Worm (Caenorhabditis elegans) whole organism, L1 larva: ENCODE data around the gene acs-6.

Experiments used
- C04F5.9 ChIP-seq: sonication (generic microtip); optimal IDR thresholded peaks from 2 replicates; lab custom pipeline; 2016; ENCODE audit warnings: missing genetic modification characterization, missing compliant biosample characterization
- C16A3.4 ChIP-seq: fragments of 150-350 bp; optimal IDR thresholded peaks from 2 replicates; lab custom pipeline; 2014; ENCODE audit warnings: missing biosample characterization, missing genetic modification characterization
- C34B4.2 ChIP-seq: sonication (generic microtip); optimal IDR thresholded peaks from 2 replicates; lab custom pipeline; 2017; ENCODE audit warnings: mild to moderate bottlenecking, missing genetic modification characterization, missing compliant biosample characterization
- F16B12.6 ChIP-seq: fragments of 150-350 bp; optimal IDR thresholded peaks from 2 replicates; lab custom pipeline; 2014; ENCODE audit warnings: missing biosample characterization, missing genetic modification characterization
- aly-2 ChIP-seq: fragments of 150-350 bp; optimal IDR thresholded peaks from 2 replicates; lab custom pipeline; 2014; ENCODE audit warnings: missing biosample characterization, missing genetic modification characterization
- ama-1 ChIP-seq: fragments of 150-350 bp; optimal IDR thresholded peaks from 2 replicates; lab custom pipeline; 2014
- blmp-1 ChIP-seq: fragments of 150-350 bp; optimal IDR thresholded peaks from 2 replicates; lab custom pipeline; 2014; ENCODE audit warnings: missing biosample characterization, missing genetic modification characterization
- ceh-63 ChIP-seq: fragments of 200-800 bp; sonication (Bioruptor generic); optimal IDR thresholded peaks from 2 replicates; lab custom pipeline; 2018; ENCODE audit warnings: mild to moderate bottlenecking, missing genetic modification characterization, missing compliant biosample characterization
- ceh-88 ChIP-seq: fragments of 200-800 bp; sonication (Bioruptor generic); IDR thresholded peaks from 2 replicates; pipeline ENCODE4 v1.3.6; 2022; ENCODE audit warnings: missing genetic modification characterization, missing compliant biosample characterization
- ceh-90 ChIP-seq: sonication (generic microtip); optimal IDR thresholded peaks from 2 replicates; lab custom pipeline; 2016; ENCODE audit warnings: missing genetic modification characterization, missing compliant biosample characterization
- efl-1 ChIP-seq, 4 experiments: fragments of 150-350 bp; optimal IDR thresholded peaks in 3 of 4; peaks in 1 of 4; 1 replicate in 1 of 4; 2 replicates in 3 of 4; lab custom pipeline; 2014; ENCODE audit warnings: missing biosample characterization in 2 of 4, missing genetic modification characterization in 2 of 4, missing genetic modification reagents in 2 of 4
- egl-13 ChIP-seq: sonication (generic microtip); optimal IDR thresholded peaks from 2 replicates; lab custom pipeline; 2016; ENCODE audit warnings: missing genotype, missing genetic modification reagents, missing genetic modification characterization, missing compliant biosample characterization
- egl-27 ChIP-seq, 2 experiments: fragments of 150-350 bp in 1 of 2; sonication (generic microtip); optimal IDR thresholded peaks; 3 replicates each; lab custom pipeline; 2017 to 2018; ENCODE audit warnings: missing biosample characterization in 2 of 2, missing genetic modification characterization in 2 of 2, missing genetic modification reagents in 2 of 2
- elt-2 ChIP-seq: sonication (generic microtip); optimal IDR thresholded peaks from 2 replicates; lab custom pipeline; 2016; ENCODE audit warnings: missing genetic modification characterization, mild to moderate bottlenecking, inconsistent platforms, missing compliant biosample characterization, missing genetic modification reagents
- ets-5 ChIP-seq: fragments of 200-800 bp; sonication (Bioruptor generic); IDR thresholded peaks from 2 replicates; pipeline ENCODE4 v1.3.6; 2022; ENCODE audit warnings: missing genetic modification characterization, missing compliant biosample characterization
- fkh-10 ChIP-seq: sonication (generic microtip); optimal IDR thresholded peaks from 2 replicates; lab custom pipeline; 2017; ENCODE audit warnings: missing biosample characterization, missing genetic modification reagents, missing genetic modification characterization
- fkh-4 ChIP-seq: sonication (generic microtip); optimal IDR thresholded peaks from 2 replicates; lab custom pipeline; 2016; ENCODE audit warnings: missing compliant biosample characterization, missing genetic modification characterization, borderline replicate concordance
- fos-1 ChIP-seq: fragments of 150-350 bp; optimal IDR thresholded peaks from 2 replicates; lab custom pipeline; 2014; ENCODE audit warnings: missing biosample characterization, missing genetic modification characterization
- grh-1 ChIP-seq: fragments of 200-800 bp; sonication (Bioruptor generic); IDR thresholded peaks from 2 replicates; pipeline ENCODE4 v1.3.6; 2022; ENCODE audit warnings: missing genetic modification reagents, missing genetic modification characterization, missing compliant biosample characterization
- hlh-17 ChIP-seq: fragments of 200-800 bp; sonication (Bioruptor generic); optimal IDR thresholded peaks from 2 replicates; lab custom pipeline; 2018; ENCODE audit warnings: missing genetic modification characterization, mild to moderate bottlenecking, missing compliant biosample characterization, moderate library complexity, borderline replicate concordance
- hpl-2 ChIP-seq: fragments of 150-350 bp; optimal IDR thresholded peaks from 2 replicates; lab custom pipeline; 2014; ENCODE audit warnings: missing biosample characterization, missing genetic modification reagents, missing genetic modification characterization
- irx-1 ChIP-seq: sonication (generic microtip); optimal IDR thresholded peaks from 2 replicates; lab custom pipeline; 2016; ENCODE audit warnings: missing genetic modification characterization, missing compliant biosample characterization
- isw-1 ChIP-seq: fragments of 200-800 bp; sonication (Bioruptor generic); IDR thresholded peaks from 2 replicates; pipeline ENCODE4 v1.3.6; 2022; ENCODE audit warnings: missing genetic modification characterization, missing compliant biosample characterization
- jun-1 ChIP-seq: fragments of 150-350 bp; optimal IDR thresholded peaks from 2 replicates; lab custom pipeline; 2014; ENCODE audit warnings: missing biosample characterization, missing genetic modification reagents, missing genetic modification characterization
- lin-14 ChIP-seq: fragments of 200-800 bp; sonication (Bioruptor generic); optimal IDR thresholded peaks from 2 replicates; lab custom pipeline; 2018; ENCODE audit warnings: mild to moderate bottlenecking, missing genetic modification characterization, moderate library complexity, missing compliant biosample characterization
- lin-15B ChIP-seq: fragments of 150-350 bp; sonication (generic microtip); optimal IDR thresholded peaks from 3 replicates; lab custom pipeline; 2014; ENCODE audit warnings: missing biosample characterization, missing genetic modification characterization
- lin-35 ChIP-seq, 2 experiments: fragments of 150-350 bp; optimal IDR thresholded peaks; 2 replicates each; lab custom pipeline; 2014; ENCODE audit warnings: missing biosample characterization in 2 of 2, missing genetic modification characterization in 2 of 2, missing genetic modification reagents in 2 of 2
- lin-39 ChIP-seq: fragments of 150-350 bp; optimal IDR thresholded peaks from 2 replicates; lab custom pipeline; 2014; ENCODE audit warnings: missing biosample characterization, missing genetic modification reagents, missing genetic modification characterization
- lir-3 ChIP-seq: sonication (generic microtip); optimal IDR thresholded peaks from 2 replicates; lab custom pipeline; 2016; ENCODE audit warnings: mild to moderate bottlenecking, missing genetic modification characterization, moderate library complexity, missing compliant biosample characterization; ENCODE audit not compliant: poor library complexity
- lsy-2 ChIP-seq, 2 experiments: fragments of 150-350 bp; optimal IDR thresholded peaks; 2 replicates each; lab custom pipeline; 2014; ENCODE audit warnings: missing biosample characterization in 2 of 2, missing genetic modification characterization in 2 of 2
- mab-9 ChIP-seq: fragments of 200-800 bp; sonication (Bioruptor generic); IDR thresholded peaks from 2 replicates; pipeline ENCODE4 v1.3.6; 2022; ENCODE audit warnings: missing genetic modification reagents, missing genetic modification characterization, missing compliant biosample characterization
- mdl-1 ChIP-seq, 2 experiments: fragments of 150-350 bp; optimal IDR thresholded peaks; 2 replicates each; lab custom pipeline; 2014 to 2017; ENCODE audit warnings: missing biosample characterization in 2 of 2, missing genetic modification characterization in 2 of 2, inconsistent platforms in 1 of 2
- mef-2 ChIP-seq: fragments of 150-350 bp; optimal IDR thresholded peaks from 2 replicates; lab custom pipeline; 2014; ENCODE audit warnings: missing biosample characterization, missing genetic modification characterization
- mep-1 ChIP-seq: fragments of 150-350 bp; optimal IDR thresholded peaks from 2 replicates; lab custom pipeline; 2014; ENCODE audit warnings: missing biosample characterization, missing genetic modification characterization
- nhr-11 ChIP-seq: fragments of 150-350 bp; optimal IDR thresholded peaks from 2 replicates; lab custom pipeline; 2014; ENCODE audit warnings: missing biosample characterization, missing genetic modification characterization
- nhr-12 ChIP-seq: sonication (generic microtip); optimal IDR thresholded peaks from 2 replicates; lab custom pipeline; 2017; ENCODE audit warnings: missing biosample characterization, missing genetic modification characterization
- nhr-237 ChIP-seq: fragments of 150-350 bp; optimal IDR thresholded peaks from 2 replicates; lab custom pipeline; 2014; ENCODE audit warnings: missing biosample characterization, missing genetic modification characterization
- nhr-47 ChIP-seq: sonication (generic microtip); optimal IDR thresholded peaks from 2 replicates; lab custom pipeline; 2016; ENCODE audit warnings: mild to moderate bottlenecking, missing genetic modification characterization, moderate library complexity, missing compliant biosample characterization
- nhr-71 ChIP-seq: sonication (generic microtip); optimal IDR thresholded peaks from 2 replicates; lab custom pipeline; 2016; ENCODE audit warnings: mild to moderate bottlenecking, missing genetic modification characterization, moderate library complexity, missing compliant biosample characterization
- nhr-77 ChIP-seq: fragments of 150-350 bp; optimal IDR thresholded peaks from 2 replicates; lab custom pipeline; 2014; ENCODE audit warnings: missing biosample characterization, missing genetic modification characterization
- pag-3 ChIP-seq: sonication (generic microtip); optimal IDR thresholded peaks from 2 replicates; lab custom pipeline; 2017; ENCODE audit warnings: missing genetic modification characterization, mild to moderate bottlenecking, missing compliant biosample characterization, antibody characterized with exemption, borderline replicate concordance; ENCODE audit not compliant: insufficient read depth
- pax-3 ChIP-seq: fragments of 200-800 bp; sonication (Bioruptor generic); optimal IDR thresholded peaks from 2 replicates; lab custom pipeline; 2018; ENCODE audit warnings: mild to moderate bottlenecking, missing genetic modification characterization, moderate library complexity, missing compliant biosample characterization
- sox-4 ChIP-seq: sonication (generic microtip); optimal IDR thresholded peaks from 2 replicates; lab custom pipeline; 2016; ENCODE audit warnings: missing genetic modification characterization, missing compliant biosample characterization
- sup-37 ChIP-seq: fragments of 200-800 bp; sonication (Bioruptor generic); optimal IDR thresholded peaks from 2 replicates; lab custom pipeline; 2018; ENCODE audit warnings: mild to moderate bottlenecking, missing genetic modification characterization, missing compliant biosample characterization
- unc-30 ChIP-seq: sonication (generic microtip); optimal IDR thresholded peaks from 2 replicates; lab custom pipeline; 2017; ENCODE audit warnings: missing biosample characterization, missing genetic modification characterization
- unc-62 ChIP-seq: fragments of 150-350 bp; optimal IDR thresholded peaks from 2 replicates; lab custom pipeline; 2014; ENCODE audit warnings: missing biosample characterization, missing genetic modification reagents, missing genetic modification characterization
- unc-86 ChIP-seq: sonication (generic microtip); optimal IDR thresholded peaks from 2 replicates; lab custom pipeline; 2016; ENCODE audit warnings: missing genetic modification characterization, missing compliant biosample characterization
- unc-98 ChIP-seq: fragments of 200-800 bp; sonication (Bioruptor generic); IDR thresholded peaks from 2 replicates; pipeline ENCODE4 v1.3.6; 2022; ENCODE audit warnings: missing genetic modification characterization, missing compliant biosample characterization
- xbp-1 ChIP-seq: sonication (generic microtip); optimal IDR thresholded peaks from 2 replicates; lab custom pipeline; 2016; ENCODE audit warnings: missing genetic modification characterization, missing compliant biosample characterization
- zip-4 ChIP-seq: fragments of 200-800 bp; sonication (Bioruptor generic); optimal IDR thresholded peaks from 2 replicates; lab custom pipeline; 2018; ENCODE audit warnings: mild to moderate bottlenecking, missing genetic modification characterization, moderate library complexity, missing compliant biosample characterization

The acs-6 gene

DNA sequence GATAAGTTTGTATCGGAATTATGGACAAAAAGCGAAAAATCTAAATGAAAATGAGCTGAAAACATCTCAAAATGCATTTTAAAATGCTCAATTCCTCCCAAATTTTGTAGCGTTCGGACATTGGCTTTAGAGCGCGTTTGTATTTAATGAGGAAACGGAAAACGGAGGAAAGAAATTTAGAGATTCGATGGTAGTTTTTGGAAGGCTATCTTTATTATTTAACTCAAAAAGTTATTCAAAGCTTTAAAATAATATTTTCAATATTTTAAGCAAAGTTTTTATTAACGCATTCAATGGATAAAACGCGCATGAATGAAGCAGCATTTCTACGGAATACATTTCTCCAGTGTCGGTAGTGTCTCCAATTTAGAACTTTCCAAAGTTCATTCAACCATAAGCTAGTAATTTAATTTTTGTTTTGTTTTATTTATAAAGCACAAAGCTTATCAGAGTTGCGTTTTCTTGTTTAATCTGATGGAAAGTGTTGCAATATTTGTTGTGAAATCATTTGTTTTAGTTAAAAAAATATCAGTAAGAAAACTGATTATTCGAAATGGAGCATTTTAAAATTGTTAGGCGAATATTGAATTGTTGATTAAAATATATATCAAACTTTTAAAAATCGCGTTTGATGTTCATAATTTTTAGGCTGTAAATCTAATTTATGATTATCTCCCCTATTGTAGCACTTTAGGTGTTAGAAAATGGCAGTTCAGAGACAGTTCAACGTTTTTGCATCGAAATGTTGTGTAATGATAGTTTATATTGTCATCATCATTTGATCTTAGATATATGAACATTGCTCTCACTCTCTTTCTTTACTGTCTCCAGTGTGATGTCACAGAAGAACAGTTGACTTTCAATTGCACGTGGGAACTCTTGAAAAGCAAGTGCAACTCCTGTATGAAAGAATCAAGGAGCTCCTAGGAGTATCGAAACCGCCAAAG, 11.0 kb downstream of the acs-6 start (continued):
- TF ChIP-seq nhr-77 (tag; lab: Kevin White, UChicago) (peak; percentile 37), mab-9 (GFP tag; lab: Robert Waterston, UW) (no peak), C34B4.2 (tag; lab: Kevin White, UChicago) (no peak), nhr-47 (tag; lab: Kevin White, UChicago) (peak; percentile 84), unc-30 (tag; lab: Kevin White, UChicago) (no peak), lin-14 (peak; percentile 94), egl-27 (tag; optimal IDR thresholded peaks at IDR 0.05; lab: Kevin White, UChicago) (no peak), fkh-10 (peak; percentile 8), sup-37 (GFP tag; lab: Kevin White, UChicago) (no peak), zip-4 (no peak), hpl-2 (no peak), pag-3 (tag; lab: Kevin White, UChicago) (no peak), aly-2 (peak; percentile 12), elt-2 (peak; percentile 35), irx-1 (tag; lab: Kevin White, UChicago) (peak; percentile 66), F16B12.6 (peak; percentile 31), isw-1 (GFP tag; lab: Robert Waterston, UW) (peak; percentile 76), fkh-4 (peak; percentile 17), fos-1 (tag; lab: Kevin White, UChicago) (peak; percentile 62), mep-1 (peak; percentile 89), C16A3.4 (tag; lab: Kevin White, UChicago) (peak; percentile 86), C04F5.9 (tag; lab: Kevin White, UChicago) (peak; percentile 67), mdl-1 (tag; optimal IDR thresholded peaks at IDR 0.05; lab: Kevin White, UChicago) (peak in 1 of 2 experiments; percentile 17), nhr-71 (tag; lab: Kevin White, UChicago) (peak; percentile 84), ceh-88 (GFP tag; lab: Robert Waterston, UW) (peak; percentile 73), egl-13 (tag; lab: Kevin White, UChicago) (peak; percentile 65), unc-98 (peak; percentile 88), nhr-237 (tag; lab: Kevin White, UChicago) (peak; percentile 58), lin-35 (GFP tag; optimal IDR thresholded peaks at IDR 0.05; lab: Kevin White, UChicago) (peak; percentile 72 to 78), nhr-11 (tag; lab: Kevin White, UChicago) (peak; percentile 23), ceh-63 (GFP tag; lab: Kevin White, UChicago) (no peak), pax-3 (peak; percentile 86), grh-1 (GFP tag; lab: Robert Waterston, UW) (no peak), ets-5 (GFP tag; lab: Robert Waterston, UW) (no peak), xbp-1 (peak; percentile 81), blmp-1 (peak; percentile 55), lin-39 (no peak), ceh-90 (tag; lab: Kevin White, UChicago) (peak; percentile 77), lsy-2 (tag; optimal IDR thresholded peaks at IDR 0.05; lab: Kevin White, UChicago) (peak; percentile 71 to 91), sox-4 (tag; lab: Kevin White, UChicago) (peak; percentile 75), lir-3 (peak; percentile 83), hlh-17 (no peak), unc-86 (tag; lab: Kevin White, UChicago) (peak; percentile 59), unc-62 (GFP tag; lab: Kevin White, UChicago) (no peak), nhr-12 (no peak), lin-15B (peak; percentile 70), ama-1 (no peak), jun-1 (no peak), mef-2 (no peak), efl-1 (optimal IDR thresholded peaks at IDR 0.05; lab: Kevin White, UChicago) (peak; percentile 67 to 68), efl-1 (GFP tag; optimal IDR thresholded peaks at IDR 0.05 in 1 of 2; lab: Kevin White, UChicago) (peak; percentile 58 to 79)
